Worm (Caenorhabditis elegans) whole organism, L4/young adult: Measurements from ENCODE around the gene T28C6.8.

ENCODE experiments used
- W03F9.2 ChIP-seq: fragments of 150-350 bp; optimal IDR thresholded peaks from 2 replicates; lab custom pipeline; 2014; ENCODE audit warnings: missing biosample characterization, missing genetic modification characterization
- dao-5 ChIP-seq: sonication (generic microtip); optimal IDR thresholded peaks from 2 replicates; lab custom pipeline; 2016; ENCODE audit warnings: missing genotype, missing genetic modification characterization, moderate library complexity, missing compliant biosample characterization
- him-1 ChIP-seq: sonication (generic microtip); optimal IDR thresholded peaks from 2 replicates; lab custom pipeline; 2016; ENCODE audit warnings: missing genotype, missing genetic modification reagents, missing genetic modification characterization, missing compliant biosample characterization

ce11 chrIV:8840161-8840765, 9.7 kb upstream of the T28C6.8 start, which contains the start of the genes T28C6.11 and T11B7.1:
- TF ChIP-seq W03F9.2 (tag; lab: Kevin White, UChicago) (no peak), him-1 (tag; lab: Kevin White, UChicago) (no peak), dao-5 (tag; lab: Kevin White, UChicago) (no peak)
